Fruit fly (Drosophila melanogaster): ENCODE data around the gene Cph.

DNA sequence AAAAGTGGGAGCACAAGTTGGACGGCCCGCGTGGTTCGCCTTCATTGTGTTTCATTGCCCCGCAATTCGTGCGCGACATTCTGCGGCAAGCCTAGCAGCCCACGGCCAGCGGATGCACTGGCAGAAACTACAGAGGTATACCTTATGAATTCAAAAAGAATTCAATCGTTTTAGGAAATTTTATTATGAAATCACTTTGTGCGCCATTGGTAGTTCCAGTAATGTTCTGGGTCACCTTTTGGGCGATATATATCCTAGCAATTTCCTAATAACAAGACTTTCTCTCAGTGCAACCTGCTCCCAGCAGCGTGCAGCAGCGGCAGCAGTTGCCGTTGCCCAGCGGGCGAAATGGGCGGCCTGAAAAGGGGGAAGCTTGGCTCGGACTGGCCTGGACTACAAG, 39.6 kb downstream of the Cph start:
- TF ChIP-seq toe (GFP tag; optimal IDR thresholded peaks at IDR 0.05) (no peak), CG33017 (tag; optimal IDR thresholded peaks at IDR 0.05) (no peak), Crg-1 (GFP tag; optimal IDR thresholded peaks at IDR 0.05) (no peak), cic (GFP tag; optimal IDR thresholded peaks at IDR 0.05) (no peak), CG14711 (tag; optimal IDR thresholded peaks at IDR 0.05) (no peak), kay (GFP tag; ENCODE audit: borderline replicate concordance) (no peak), Hr96 (GFP tag; optimal IDR thresholded peaks at IDR 0.05) (no peak), pad (GFP tag; optimal IDR thresholded peaks at IDR 0.05) (no peak), Mnt (GFP tag; optimal IDR thresholded peaks at IDR 0.05) (no peak), CG11617 (GFP tag; optimal IDR thresholded peaks at IDR 0.05) (no peak), CG12768 (GFP tag; optimal IDR thresholded peaks at IDR 0.05) (no peak), CG1620 (GFP tag; optimal IDR thresholded peaks at IDR 0.05) (no peak)
